Worm (Caenorhabditis elegans): Measurements from ENCODE around the gene scl-21.

scl-21 gene

ce11 chrV:19521351-19522278, 26.1 kb upstream of the scl-21 start:
- no peak for TF ChIP-seq lsy-12 (tag; optimal IDR thresholded peaks at IDR 0.05)
- TF ChIP-seq zag-1 (tag; optimal IDR thresholded peaks at IDR 0.05), result no peak
- no peak for TF ChIP-seq ceh-82 (tag; optimal IDR thresholded peaks at IDR 0.05)
- no peak for TF ChIP-seq fos-1 (tag; optimal IDR thresholded peaks at IDR 0.05)
- no peak for TF ChIP-seq ZK546.5 (tag; optimal IDR thresholded peaks at IDR 0.05)
- TF ChIP-seq sea-2 (GFP tag; optimal IDR thresholded peaks at IDR 0.05), result no peak
- TF ChIP-seq elt-3 (tag; optimal IDR thresholded peaks at IDR 0.05), result no peak
- TF ChIP-seq elt-2 (tag; optimal IDR thresholded peaks at IDR 0.05), result peak; percentile 17
- TF ChIP-seq nhr-43 (tag; optimal IDR thresholded peaks at IDR 0.05; ENCODE audit: poor library complexity, severe bottlenecking), result peak; percentile 45
- peak; percentile 23 for TF ChIP-seq nhr-25 (tag; optimal IDR thresholded peaks at IDR 0.05)
- TF ChIP-seq elt-1 (tag; optimal IDR thresholded peaks at IDR 0.05), result no peak
- no peak for TF ChIP-seq R02D3.7 (tag; optimal IDR thresholded peaks at IDR 0.05)
- no peak for TF ChIP-seq hmg-11 (tag; optimal IDR thresholded peaks at IDR 0.05)
- no peak for TF ChIP-seq nhr-12 (tag; optimal IDR thresholded peaks at IDR 0.05)
- TF ChIP-seq ama-1 (optimal IDR thresholded peaks at IDR 0.05), result peak; percentile 59
- TF ChIP-seq eor-1 (tag; optimal IDR thresholded peaks at IDR 0.05), result no peak
- peak; percentile 51 for TF ChIP-seq lin-39 (tag; optimal IDR thresholded peaks at IDR 0.05)
- TF ChIP-seq nfya-1 (tag; optimal IDR thresholded peaks at IDR 0.05; ENCODE audit: insufficient read depth), result peak; percentile 59
- TF ChIP-seq snpc-4 (tag; optimal IDR thresholded peaks at IDR 0.05), result no peak
- no peak for TF ChIP-seq nhr-77 (tag; optimal IDR thresholded peaks at IDR 0.05)

- TF ChIP-seq nhr-12 (tag; optimal IDR thresholded peaks at IDR 0.05) (no peak), zag-1 (tag; optimal IDR thresholded peaks at IDR 0.05) (no peak), nhr-25 (tag; optimal IDR thresholded peaks at IDR 0.05) (peak; percentile 84), unc-62 (GFP tag; optimal IDR thresholded peaks at IDR 0.05) (no peak), ZK546.5 (tag; optimal IDR thresholded peaks at IDR 0.05) (no peak), mml-1 (tag; optimal IDR thresholded peaks at IDR 0.05) (no peak), lin-15B (tag; optimal IDR thresholded peaks at IDR 0.05) (no peak), ama-1 (optimal IDR thresholded peaks at IDR 0.05) (peak; percentile 94), elt-1 (tag; optimal IDR thresholded peaks at IDR 0.05) (no peak), lsy-12 (tag; optimal IDR thresholded peaks at IDR 0.05) (no peak)
Measured at ce11 chrV:19520597-19521322, 25.3 kb upstream of the scl-21 start.

ce11 chrV:19520130-19520529, 24.6 kb upstream of the scl-21 start:
- TF ChIP-seq ama-1 (optimal IDR thresholded peaks at IDR 0.05) (peak; percentile 97), skn-1 (tag; optimal IDR thresholded peaks at IDR 0.05) (no peak), nfya-1 (tag; optimal IDR thresholded peaks at IDR 0.05; ENCODE audit: insufficient read depth) (peak; percentile 73), ztf-4 (tag; optimal IDR thresholded peaks at IDR 0.05) (peak; percentile 73), pqm-1 (tag; optimal IDR thresholded peaks at IDR 0.05) (no peak), nhr-25 (tag; optimal IDR thresholded peaks at IDR 0.05) (peak; percentile 94), ceh-9 (tag; optimal IDR thresholded peaks at IDR 0.05) (no peak), ceh-16 (tag; optimal IDR thresholded peaks at IDR 0.05) (no peak), ZK546.5 (tag; optimal IDR thresholded peaks at IDR 0.05) (no peak), nhr-43 (tag; optimal IDR thresholded peaks at IDR 0.05; ENCODE audit: poor library complexity, severe bottlenecking) (peak; percentile 54)

ce11 chrV:19519511-19519934, 24.0 kb upstream of the scl-21 start:
- TF ChIP-seq ztf-4 (tag; optimal IDR thresholded peaks at IDR 0.05), result peak; percentile 66
- no peak for TF ChIP-seq nhr-76 (tag; optimal IDR thresholded peaks at IDR 0.05)
- TF ChIP-seq fos-1 (tag; optimal IDR thresholded peaks at IDR 0.05), result no peak
- TF ChIP-seq ceh-82 (tag; optimal IDR thresholded peaks at IDR 0.05), result no peak
- no peak for TF ChIP-seq sea-2 (GFP tag; optimal IDR thresholded peaks at IDR 0.05)
- TF ChIP-seq skn-1 (tag; optimal IDR thresholded peaks at IDR 0.05), result no peak
- TF ChIP-seq unc-39 (tag; optimal IDR thresholded peaks at IDR 0.05), result no peak
- TF ChIP-seq nfya-1 (tag; optimal IDR thresholded peaks at IDR 0.05; ENCODE audit: insufficient read depth), result no peak
- TF ChIP-seq elt-1 (tag; optimal IDR thresholded peaks at IDR 0.05), result no peak
- no peak for TF ChIP-seq ceh-28 (tag; optimal IDR thresholded peaks at IDR 0.05)
- TF ChIP-seq fkh-10 (GFP tag; optimal IDR thresholded peaks at IDR 0.05), result no peak
- no peak for TF ChIP-seq elt-3 (tag; optimal IDR thresholded peaks at IDR 0.05)
- TF ChIP-seq nhr-67 (tag; optimal IDR thresholded peaks at IDR 0.05), result no peak
- TF ChIP-seq elt-2 (tag; optimal IDR thresholded peaks at IDR 0.05), result peak; percentile 11
- TF ChIP-seq snpc-4 (tag; optimal IDR thresholded peaks at IDR 0.05), result no peak
- TF ChIP-seq unc-62 (GFP tag; optimal IDR thresholded peaks at IDR 0.05), result no peak
- no peak for TF ChIP-seq daf-12 (tag; optimal IDR thresholded peaks at IDR 0.05)
- TF ChIP-seq nhr-23 (tag; optimal IDR thresholded peaks at IDR 0.05), result peak; percentile 23
- TF ChIP-seq ZK546.5 (tag; optimal IDR thresholded peaks at IDR 0.05), result no peak
- TF ChIP-seq ztf-11 (tag; optimal IDR thresholded peaks at IDR 0.05), result no peak
- no peak for TF ChIP-seq nhr-28 (tag; optimal IDR thresholded peaks at IDR 0.05)
- TF ChIP-seq R02D3.7 (tag; optimal IDR thresholded peaks at IDR 0.05), result no peak
- peak; percentile 97 for TF ChIP-seq ama-1 (optimal IDR thresholded peaks at IDR 0.05)
- no peak for TF ChIP-seq nhr-11 (tag; optimal IDR thresholded peaks at IDR 0.05)
- TF ChIP-seq ceh-16 (tag; optimal IDR thresholded peaks at IDR 0.05), result no peak
- TF ChIP-seq aly-2 (tag; optimal IDR thresholded peaks at IDR 0.05), result no peak
- no peak for TF ChIP-seq mdl-1 (tag; optimal IDR thresholded peaks at IDR 0.05)
- TF ChIP-seq pqm-1 (tag; optimal IDR thresholded peaks at IDR 0.05), result no peak
- no peak for TF ChIP-seq lin-39 (tag; optimal IDR thresholded peaks at IDR 0.05)
- no peak for TF ChIP-seq ceh-9 (tag; optimal IDR thresholded peaks at IDR 0.05)
- no peak for TF ChIP-seq nhr-77 (tag; optimal IDR thresholded peaks at IDR 0.05)
- no peak for TF ChIP-seq lin-15B (tag; optimal IDR thresholded peaks at IDR 0.05)

Data from whole organism, L3 larva.